Worm (Caenorhabditis elegans) whole organism, L4 larva: ENCODE measurements around the gene srsx-19.

Experiments used
- F37D6.2 ChIP-seq: sonication (generic microtip); optimal IDR thresholded peaks from 2 replicates; lab custom pipeline; 2016; ENCODE audit warnings: mild to moderate bottlenecking, missing genetic modification characterization, missing compliant biosample characterization
- F49E8.2 ChIP-seq: sonication (generic microtip); optimal IDR thresholded peaks from 2 replicates; lab custom pipeline; 2016; ENCODE audit warnings: missing compliant biosample characterization, mild to moderate bottlenecking, missing genetic modification characterization, borderline replicate concordance
- aha-1 ChIP-seq: fragments of 150-350 bp; peaks from one replicate; lab custom pipeline; 2014; ENCODE audit warnings: missing biosample characterization, missing genetic modification characterization
- ama-1 ChIP-seq: fragments of 150-350 bp; optimal IDR thresholded peaks from 2 replicates; lab custom pipeline; 2014; ENCODE audit warnings: inconsistent platforms, mixed read lengths
- attf-4 ChIP-seq: sonication (generic microtip); optimal IDR thresholded peaks from 3 replicates; lab custom pipeline; 2017; ENCODE audit warnings: missing biosample characterization, missing genetic modification characterization
- ceh-20 ChIP-seq: fragments of 200-800 bp; sonication (Bioruptor generic); IDR thresholded peaks from 2 replicates; pipeline ENCODE4 v1.3.6; 2022; ENCODE audit warnings: missing genetic modification reagents, missing genetic modification characterization, missing compliant biosample characterization
- ceh-62 ChIP-seq: sonication (generic microtip); optimal IDR thresholded peaks from 2 replicates; lab custom pipeline; 2017; ENCODE audit warnings: missing biosample characterization, missing genetic modification characterization
- cey-2 ChIP-seq: sonication (generic microtip); optimal IDR thresholded peaks from 3 replicates; lab custom pipeline; 2017; ENCODE audit warnings: missing genetic modification characterization, mild to moderate bottlenecking, missing compliant biosample characterization, antibody characterized with exemption, borderline replicate concordance; ENCODE audit not compliant: insufficient read depth
- ctbp-1 ChIP-seq: fragments of 200-800 bp; sonication (Bioruptor generic); IDR thresholded peaks from 2 replicates; pipeline ENCODE4 v1.3.6; 2022; ENCODE audit warnings: missing genetic modification reagents, missing genetic modification characterization, missing compliant biosample characterization
- daf-12 ChIP-seq: fragments of 150-350 bp; optimal IDR thresholded peaks from 2 replicates; lab custom pipeline; 2014; ENCODE audit warnings: missing biosample characterization, missing genetic modification reagents, missing genetic modification characterization
- daf-16 ChIP-seq, 3 experiments: sonication (generic microtip); optimal IDR thresholded peaks; 2 replicates each; lab custom pipeline; 2016 to 2017; ENCODE audit warnings: missing genetic modification characterization in 3 of 3, missing genetic modification reagents in 3 of 3, mild to moderate bottlenecking in 2 of 3, missing compliant biosample characterization in 2 of 3, missing biosample characterization in 1 of 3, moderate library complexity in 1 of 3
- dmd-6 ChIP-seq: fragments of 200-800 bp; sonication (Bioruptor generic); IDR thresholded peaks from 2 replicates; pipeline ENCODE4 v1.3.6; 2022; ENCODE audit warnings: missing genetic modification reagents, missing genetic modification characterization, missing compliant biosample characterization
- dmd-9 ChIP-seq: fragments of 200-800 bp; sonication (Bioruptor generic); IDR thresholded peaks from 2 replicates; pipeline ENCODE4 v1.3.6; 2022; ENCODE audit warnings: missing genetic modification reagents, missing genetic modification characterization, missing compliant biosample characterization
- duxl-1 ChIP-seq: sonication (generic microtip); optimal IDR thresholded peaks from 2 replicates; lab custom pipeline; 2016; ENCODE audit warnings: mild to moderate bottlenecking, missing genetic modification characterization, moderate library complexity, missing compliant biosample characterization; ENCODE audit not compliant: poor library complexity
- dve-1 ChIP-seq: sonication (generic microtip); optimal IDR thresholded peaks from 2 replicates; lab custom pipeline; 2017; ENCODE audit warnings: antibody characterized with exemption, mild to moderate bottlenecking, missing genetic modification characterization, missing compliant biosample characterization; ENCODE audit not compliant: insufficient read depth
- egl-43 ChIP-seq: fragments of 200-800 bp; sonication (Bioruptor generic); IDR thresholded peaks from 2 replicates; pipeline ENCODE4 v1.3.6; 2022; ENCODE audit warnings: missing genetic modification reagents, missing genetic modification characterization, missing compliant biosample characterization
- gei-8 ChIP-seq: fragments of 200-800 bp; sonication (Bioruptor generic); optimal IDR thresholded peaks from 2 replicates; lab custom pipeline; 2018; ENCODE audit warnings: mild to moderate bottlenecking, missing genetic modification characterization, missing compliant biosample characterization
- hif-1 ChIP-seq, 2 experiments: sonication (generic microtip); optimal IDR thresholded peaks; 2 replicates each; lab custom pipeline; 2016 to 2017; ENCODE audit warnings: missing compliant biosample characterization in 2 of 2, missing genetic modification characterization in 2 of 2, missing genetic modification reagents in 2 of 2, missing genotype in 2 of 2, mild to moderate bottlenecking in 1 of 2
- hlh-11 ChIP-seq: fragments of 200-800 bp; sonication (Bioruptor generic); optimal IDR thresholded peaks from 2 replicates; lab custom pipeline; 2018; ENCODE audit warnings: mild to moderate bottlenecking, missing genetic modification characterization, missing compliant biosample characterization
- hlh-30 ChIP-seq: sonication (generic microtip); optimal IDR thresholded peaks from 2 replicates; lab custom pipeline; 2017; ENCODE audit warnings: antibody characterized with exemption, mild to moderate bottlenecking, missing genetic modification characterization, missing compliant biosample characterization; ENCODE audit not compliant: insufficient read depth
- hmg-1.1 ChIP-seq: fragments of 200-800 bp; sonication (Bioruptor generic); IDR thresholded peaks from 2 replicates; pipeline ENCODE4 v1.3.6; 2022; ENCODE audit warnings: missing genetic modification reagents, missing genetic modification characterization, missing compliant biosample characterization
- lin-1 ChIP-seq: fragments of 200-800 bp; sonication (Bioruptor generic); IDR thresholded peaks from 2 replicates; pipeline ENCODE4 v1.3.6; 2022; ENCODE audit warnings: missing genetic modification reagents, missing genetic modification characterization, missing compliant biosample characterization
- lsy-2 ChIP-seq, 2 experiments: fragments of 150-350 bp in 1 of 2; sonication (generic microtip) in 1 of 2; optimal IDR thresholded peaks; 2 replicates each; lab custom pipeline; 2014 to 2017; ENCODE audit warnings: missing biosample characterization in 2 of 2, missing genetic modification characterization in 2 of 2
- madf-5 ChIP-seq, 2 experiments: fragments of 200-800 bp; sonication (Bioruptor generic); IDR thresholded peaks; 2 replicates each; pipeline ENCODE4 v1.3.6; 2022; ENCODE audit warnings: missing compliant biosample characterization in 2 of 2, missing genetic modification characterization in 2 of 2
- mdl-1 ChIP-seq, 2 experiments: fragments of 150-350 bp in 1 of 2; sonication (generic microtip) in 1 of 2; optimal IDR thresholded peaks; 2 replicates each; lab custom pipeline; 2014 to 2017; ENCODE audit warnings: missing biosample characterization in 2 of 2, missing genetic modification characterization in 2 of 2
- mep-1 ChIP-seq: fragments of 150-350 bp; sonication (generic microtip); optimal IDR thresholded peaks from 3 replicates; lab custom pipeline; 2014; ENCODE audit warnings: missing biosample characterization, missing genetic modification characterization
- mxl-3 ChIP-seq: fragments of 200-800 bp; sonication (Bioruptor generic); optimal IDR thresholded peaks from 2 replicates; lab custom pipeline; 2018; ENCODE audit warnings: mild to moderate bottlenecking, missing genetic modification characterization, missing compliant biosample characterization
- nhr-10 ChIP-seq: fragments of 150-350 bp; optimal IDR thresholded peaks from 2 replicates; lab custom pipeline; 2014; ENCODE audit warnings: missing biosample characterization, missing genetic modification characterization
- nhr-102 ChIP-seq: sonication (generic microtip); optimal IDR thresholded peaks from 2 replicates; lab custom pipeline; 2016; ENCODE audit warnings: mild to moderate bottlenecking, missing genetic modification characterization, moderate library complexity, missing compliant biosample characterization
- nhr-11 ChIP-seq: fragments of 150-350 bp; optimal IDR thresholded peaks from 2 replicates; lab custom pipeline; 2014; ENCODE audit warnings: missing biosample characterization, missing genetic modification characterization
- nhr-25 ChIP-seq: sonication (generic microtip); optimal IDR thresholded peaks from 2 replicates; lab custom pipeline; 2017; ENCODE audit warnings: missing genetic modification characterization, mild to moderate bottlenecking, missing compliant biosample characterization, antibody characterized with exemption, moderate library complexity, borderline replicate concordance; ENCODE audit not compliant: insufficient read depth
- nhr-28 ChIP-seq: fragments of 150-350 bp; optimal IDR thresholded peaks from 2 replicates; lab custom pipeline; 2014; ENCODE audit warnings: missing biosample characterization, missing genetic modification characterization
- nhr-48 ChIP-seq: sonication (generic microtip); optimal IDR thresholded peaks from 2 replicates; lab custom pipeline; 2016; ENCODE audit warnings: mild to moderate bottlenecking, missing genetic modification characterization, missing compliant biosample characterization
- nhr-6 ChIP-seq: fragments of 150-350 bp; optimal IDR thresholded peaks from 2 replicates; lab custom pipeline; 2014; ENCODE audit warnings: missing biosample characterization, missing genetic modification characterization
- pha-4 ChIP-seq, 2 experiments: fragments of 150-350 bp in 1 of 2; fragments of 200-800 bp in 1 of 2; sonication (Bioruptor generic) in 1 of 2; IDR thresholded peaks in 1 of 2; optimal IDR thresholded peaks in 1 of 2; 2 replicates each; pipeline versions ENCODE4 v1.3.6 to Lab custom; 2014 to 2022; ENCODE audit warnings: missing genetic modification characterization in 2 of 2, missing genetic modification reagents in 2 of 2, missing biosample characterization in 1 of 2, missing compliant biosample characterization in 1 of 2
- php-3 ChIP-seq: fragments of 200-800 bp; sonication (Bioruptor generic); IDR thresholded peaks from 2 replicates; pipeline ENCODE4 v1.3.6; 2022; ENCODE audit warnings: missing genetic modification reagents, missing genetic modification characterization, missing compliant biosample characterization
- pqm-1 ChIP-seq: sonication (generic microtip); optimal IDR thresholded peaks from 2 replicates; lab custom pipeline; 2017; ENCODE audit warnings: missing biosample characterization, missing genetic modification characterization
- saeg-2 ChIP-seq: fragments of 200-800 bp; sonication (Bioruptor generic); IDR thresholded peaks from 2 replicates; pipeline ENCODE4 v1.3.6; 2022; ENCODE audit warnings: missing genetic modification reagents, missing genetic modification characterization, missing compliant biosample characterization
- snpc-1.2 ChIP-seq: fragments of 200-800 bp; sonication (Bioruptor generic); IDR thresholded peaks from 2 replicates; pipeline ENCODE4 v1.3.6; 2022; ENCODE audit warnings: missing genetic modification reagents, missing genetic modification characterization, missing compliant biosample characterization
- unc-39 ChIP-seq: sonication (generic microtip); optimal IDR thresholded peaks from 2 replicates; lab custom pipeline; 2017; ENCODE audit warnings: missing biosample characterization, missing genetic modification characterization
- unc-62 ChIP-seq, 3 experiments: fragments of 150-350 bp in 1 of 3; sonication (generic microtip); optimal IDR thresholded peaks in 2 of 3; peaks in 1 of 3; 1 replicate in 1 of 3; 2 replicates in 2 of 3; lab custom pipeline; 2014 to 2017; ENCODE audit warnings: missing biosample characterization in 3 of 3, missing genetic modification characterization in 3 of 3, missing genetic modification reagents in 3 of 3, missing genotype in 1 of 3
- zag-1 ChIP-seq: fragments of 150-350 bp; optimal IDR thresholded peaks from 2 replicates; lab custom pipeline; 2014; ENCODE audit warnings: missing biosample characterization, missing genetic modification characterization
- zip-11 ChIP-seq: fragments of 200-800 bp; sonication (Bioruptor generic); IDR thresholded peaks from 2 replicates; pipeline ENCODE4 v1.3.6; 2022; ENCODE audit warnings: missing genetic modification characterization, missing compliant biosample characterization

srsx-19 gene

ce11 chrV:13891489-13891888 is 4.0 kb downstream of the srsx-19 start (continued):
- TF ChIP-seq F49E8.2 (no peak), dmd-6 (peak; percentile 64), unc-62 (GFP tag; optimal IDR thresholded peaks at IDR 0.05 in 1 of 2; lab: Kevin White, UChicago) (no peak), unc-62 (tag; optimal IDR thresholded peaks at IDR 0.05; lab: Kevin White, UChicago) (no peak)
- TF ChIP-seq, all 104 proteins: peak for 7

- TF ChIP-seq mep-1 (tag; lab: Kevin White, UChicago) (peak; percentile 39), dve-1 (tag; lab: Kevin White, UChicago) (peak; percentile 77), zip-11 (GFP tag; lab: Robert Waterston, UW) (no peak), nhr-25 (tag; lab: Kevin White, UChicago) (no peak), zag-1 (tag; lab: Kevin White, UChicago) (no peak), hlh-11 (tag; lab: Kevin White, UChicago) (peak; percentile 84), nhr-10 (peak; percentile 63), saeg-2 (GFP tag; lab: Robert Waterston, UW) (0 out of 2 replicates have a peak, but pooled peaks have one; percentile 21), nhr-11 (peak; percentile 60), dmd-6 (peak; percentile 73), php-3 (GFP tag; lab: Robert Waterston, UW) (peak; percentile 67; the same call in 1 of the 2 replicates), ama-1 (no peak), hmg-1.1 (GFP tag; lab: Robert Waterston, UW) (0 out of 2 replicates have a peak, but pooled peaks have one; percentile 42), lsy-2 (tag; optimal IDR thresholded peaks at IDR 0.05; lab: Kevin White, UChicago) (peak in 1 of 2 experiments; percentile 34), mdl-1 (tag; optimal IDR thresholded peaks at IDR 0.05; lab: Kevin White, UChicago) (peak in 1 of 2 experiments; percentile 84), daf-16 (GFP tag; optimal IDR thresholded peaks at IDR 0.05; lab: Kevin White, UChicago) (no peak), daf-16 (tag; optimal IDR thresholded peaks at IDR 0.05; lab: Kevin White, UChicago) (peak; percentile 72), gei-8 (GFP tag; lab: Kevin White, UChicago) (peak; percentile 38), nhr-48 (tag; lab: Kevin White, UChicago) (peak; percentile 59), pqm-1 (tag; lab: Kevin White, UChicago) (peak; percentile 87), nhr-28 (tag; lab: Kevin White, UChicago) (peak; percentile 93), aha-1 (tag; lab: Kevin White, UChicago) (peak; percentile 92), ctbp-1 (GFP tag; lab: Robert Waterston, UW) (0 out of 2 replicates have a peak, but pooled peaks have one; percentile 30), nhr-6 (tag; lab: Kevin White, UChicago) (peak; percentile 19), cey-2 (tag; lab: Kevin White, UChicago) (peak; percentile 87), unc-62 (GFP tag; optimal IDR thresholded peaks at IDR 0.05 in 1 of 2; lab: Kevin White, UChicago) (peak in 1 of 2 experiments; percentile 11), unc-62 (tag; optimal IDR thresholded peaks at IDR 0.05; lab: Kevin White, UChicago) (peak; percentile 13), pha-4 (GFP tag; IDR thresholded peaks at IDR 0.05; lab: Robert Waterston, UW) (no peak), pha-4 (tag; optimal IDR thresholded peaks at IDR 0.05; lab: Kevin White, UChicago) (no peak), hlh-30 (peak; percentile 58), nhr-102 (tag; lab: Kevin White, UChicago) (peak; percentile 13), attf-4 (no peak)
Measured at ce11 chrV:13892457-13893375, 5.3 kb downstream of the srsx-19 start, which contains the start of gene sptl-3. Gene sptl-3 (plus strand): TSS chrV:13893325.

ce11 chrV:13893583-13893982 is 6.1 kb downstream of the srsx-19 start:
- TF ChIP-seq hif-1 (tag; optimal IDR thresholded peaks at IDR 0.05; lab: Kevin White, UChicago) (no peak), ceh-20 (GFP tag; lab: Robert Waterston, UW) (no peak), snpc-1.2 (no peak), daf-12 (tag; lab: Kevin White, UChicago) (no peak), duxl-1 (tag; lab: Kevin White, UChicago) (peak; percentile 6), madf-5 (GFP tag; IDR thresholded peaks at IDR 0.05; lab: Robert Waterston, UW) (no peak), pqm-1 (tag; lab: Kevin White, UChicago) (peak; percentile 88), egl-43 (GFP tag; lab: Robert Waterston, UW) (no peak), mxl-3 (GFP tag; lab: Kevin White, UChicago) (no peak), dmd-6 (peak; percentile 87), ceh-62 (tag; lab: Kevin White, UChicago) (no peak), dmd-9 (GFP tag; lab: Robert Waterston, UW) (no peak), unc-39 (tag; lab: Kevin White, UChicago) (no peak), pha-4 (GFP tag; IDR thresholded peaks at IDR 0.05; lab: Robert Waterston, UW) (no peak), pha-4 (tag; optimal IDR thresholded peaks at IDR 0.05; lab: Kevin White, UChicago) (no peak), F37D6.2 (tag; lab: Kevin White, UChicago) (no peak), lin-1 (GFP tag; lab: Robert Waterston, UW) (peak; percentile 80)
